Fruit fly (Drosophila melanogaster) whole organism, wandering third instar larva: Measurements from ENCODE around the gene CG34325.

Experiments
- Abd-B ChIP-seq: fragments of >200 bp; optimal IDR thresholded peaks from 2 replicates; lab custom pipeline; 2017; ENCODE audit warnings: missing biosample characterization, missing genetic modification characterization
- CG32264 ChIP-seq: fragments of 200-800 bp; sonication (Bioruptor generic); optimal IDR thresholded peaks from 2 replicates; lab custom pipeline; 2016; ENCODE audit warnings: missing biosample characterization, missing genetic modification characterization
- CG9705 ChIP-seq: fragments of 200-800 bp; sonication (Bioruptor generic); optimal IDR thresholded peaks from 2 replicates; lab custom pipeline; 2018; ENCODE audit warnings: missing biosample characterization, mild to moderate bottlenecking, missing genetic modification characterization
- Dfd ChIP-seq: fragments of >200 bp; optimal IDR thresholded peaks from 2 replicates; lab custom pipeline; 2017; ENCODE audit warnings: missing biosample characterization, missing genetic modification characterization
- Dif ChIP-seq: fragments of 200-275, 200-300 bp; sonication (Bioruptor generic); optimal IDR thresholded peaks from 2 replicates; lab custom pipeline; 2018; ENCODE audit warnings: missing biosample characterization, missing genetic modification characterization; ENCODE audit not compliant: partially characterized antibody
- GATAd ChIP-seq: sonication (Bioruptor generic); optimal IDR thresholded peaks from 2 replicates; lab custom pipeline; 2016; ENCODE audit warnings: missing biosample characterization, missing genetic modification characterization
- HLH106 ChIP-seq: fragments of 200-800 bp; optimal IDR thresholded peaks from 3 replicates; lab custom pipeline; 2019; ENCODE audit warnings: missing biosample characterization, mild to moderate bottlenecking, missing genetic modification characterization, moderate library complexity
- Hnf4 ChIP-seq: fragments of 200-800 bp; sonication (Bioruptor generic); optimal IDR thresholded peaks from 2 replicates; lab custom pipeline; 2016; ENCODE audit warnings: missing biosample characterization, mild to moderate bottlenecking, missing genetic modification characterization
- Hr83 ChIP-seq: fragments of 200-300 bp; sonication (Bioruptor generic); optimal IDR thresholded peaks from 2 replicates; lab custom pipeline; 2016; ENCODE audit warnings: missing biosample characterization, mild to moderate bottlenecking, missing genetic modification characterization, moderate library complexity; ENCODE audit not compliant: poor library complexity, severe bottlenecking
- Mio ChIP-seq: sonication (Bioruptor generic); optimal IDR thresholded peaks from 2 replicates; lab custom pipeline; 2016; ENCODE audit warnings: missing biosample characterization, missing genetic modification characterization
- Myc ChIP-seq: fragments of >200 bp; optimal IDR thresholded peaks from 2 replicates; lab custom pipeline; 2017
- N ChIP-seq: fragments of >200 bp; optimal IDR thresholded peaks from 2 replicates; lab custom pipeline; 2018; ENCODE audit warnings: missing biosample characterization, missing external identifiers, missing genetic modification characterization
- OdsH ChIP-seq: fragments of 200-800 bp; sonication (Bioruptor generic); optimal IDR thresholded peaks from 2 replicates; lab custom pipeline; 2016; ENCODE audit warnings: missing biosample characterization, mild to moderate bottlenecking, missing genetic modification characterization
- Rel ChIP-seq, 2 experiments: fragments of 200-800 bp; sonication (Bioruptor generic) in 1 of 2; optimal IDR thresholded peaks; 2 replicates in 1 of 2; 3 replicates in 1 of 2; lab custom pipeline; 2016 to 2019; ENCODE audit warnings: mild to moderate bottlenecking in 2 of 2, missing biosample characterization in 2 of 2, missing genetic modification characterization in 2 of 2, moderate library complexity in 1 of 2
- Sp1 ChIP-seq: fragments of 200-800 bp; sonication (Bioruptor generic); optimal IDR thresholded peaks from 3 replicates; lab custom pipeline; 2019; ENCODE audit warnings: missing biosample characterization, mild to moderate bottlenecking, missing genetic modification characterization, moderate library complexity
- Vsx2 ChIP-seq: fragments of 200-300, 225-300 bp; sonication (Bioruptor generic); optimal IDR thresholded peaks from 2 replicates; lab custom pipeline; 2018; ENCODE audit warnings: missing biosample characterization, missing genetic modification characterization; ENCODE audit not compliant: partially characterized antibody
- br ChIP-seq: fragments of 200-800 bp; sonication (Bioruptor generic); optimal IDR thresholded peaks from 2 replicates; lab custom pipeline; 2016; ENCODE audit warnings: missing biosample characterization, missing genetic modification characterization
- brk ChIP-seq: fragments of 200-800 bp; sonication (Bioruptor generic); optimal IDR thresholded peaks from 2 replicates; lab custom pipeline; 2016; ENCODE audit warnings: missing biosample characterization, mild to moderate bottlenecking, missing genetic modification characterization
- dl ChIP-seq, 2 experiments: fragments of 175-275, 200-275 bp in 1 of 2; fragments of 200-275 bp in 1 of 2; sonication (Bioruptor generic); optimal IDR thresholded peaks; lab custom pipeline; 2018; ENCODE audit warnings: mild to moderate bottlenecking in 2 of 2, missing biosample characterization in 2 of 2, missing genetic modification characterization in 2 of 2, moderate library complexity in 2 of 2; ENCODE audit not compliant: partially characterized antibody in 2 of 2, insufficient read depth in 1 of 2
- dmrt93B ChIP-seq: fragments of 200-800 bp; sonication (Bioruptor generic); optimal IDR thresholded peaks from 2 replicates; lab custom pipeline; 2018; ENCODE audit warnings: missing biosample characterization, mild to moderate bottlenecking, missing genetic modification characterization
- dsf ChIP-seq: sonication (Bioruptor generic); optimal IDR thresholded peaks from 2 replicates; lab custom pipeline; 2016; ENCODE audit warnings: missing biosample characterization, missing genetic modification characterization, borderline replicate concordance
- ey ChIP-seq: fragments of 200-800 bp; sonication (Bioruptor generic); optimal IDR thresholded peaks from 2 replicates; lab custom pipeline; 2016; ENCODE audit warnings: missing biosample characterization, missing genetic modification characterization
- foxo ChIP-seq, 2 experiments: fragments of 200-800 bp; sonication (Bioruptor generic); optimal IDR thresholded peaks; 2 replicates in 1 of 2; 3 replicates in 1 of 2; lab custom pipeline; 2016 to 2017; ENCODE audit warnings: missing biosample characterization in 2 of 2, missing genetic modification characterization in 2 of 2
- fru ChIP-seq: fragments of 200-800 bp; sonication (Bioruptor generic); optimal IDR thresholded peaks from 3 replicates; lab custom pipeline; 2016; ENCODE audit warnings: missing biosample characterization, mild to moderate bottlenecking, missing genetic modification characterization
- h ChIP-seq: fragments of 200-800 bp; sonication (Bioruptor generic); optimal IDR thresholded peaks from 3 replicates; lab custom pipeline; 2016; ENCODE audit warnings: missing biosample characterization, mild to moderate bottlenecking, missing genetic modification characterization
- lola ChIP-seq: fragments of >200 bp; optimal IDR thresholded peaks from 2 replicates; lab custom pipeline; 2017; ENCODE audit warnings: missing biosample characterization, missing genetic modification characterization
- pan ChIP-seq: fragments of >200 bp; optimal IDR thresholded peaks from 2 replicates; lab custom pipeline; 2017
- psq ChIP-seq: fragments of 200-800 bp; sonication (Bioruptor generic); optimal IDR thresholded peaks from 3 replicates; lab custom pipeline; 2017; ENCODE audit warnings: missing biosample characterization, mild to moderate bottlenecking, missing genetic modification characterization, moderate library complexity
- rgr ChIP-seq: fragments of 200-800 bp; sonication (Bioruptor generic); optimal IDR thresholded peaks from 3 replicates; lab custom pipeline; 2016; ENCODE audit warnings: missing biosample characterization, mild to moderate bottlenecking, missing genetic modification characterization
- sage ChIP-seq: fragments of 200-800 bp; sonication (Bioruptor generic); optimal IDR thresholded peaks from 2 replicates; lab custom pipeline; 2016; ENCODE audit warnings: missing biosample characterization, mild to moderate bottlenecking, missing genetic modification characterization
- sv ChIP-seq: fragments of 200-800 bp; sonication (Bioruptor generic); optimal IDR thresholded peaks from 3 replicates; lab custom pipeline; 2016; ENCODE audit warnings: missing biosample characterization, missing genetic modification characterization
- tai ChIP-seq: sonication (Bioruptor generic); optimal IDR thresholded peaks from 2 replicates; lab custom pipeline; 2016; ENCODE audit warnings: missing biosample characterization, missing genetic modification characterization
- usp ChIP-seq: fragments of >200 bp; optimal IDR thresholded peaks from 2 replicates; lab custom pipeline; 2017; ENCODE audit warnings: missing biosample characterization, missing genetic modification characterization
- woc ChIP-seq: sonication (Bioruptor generic); optimal IDR thresholded peaks from 2 replicates; lab custom pipeline; 2016; ENCODE audit warnings: missing biosample characterization, mild to moderate bottlenecking, missing genetic modification characterization

Gene CG34325

dm6 chrX:16761531-16761930, 40.3 kb upstream of the CG34325 start:
- peak; percentile 69 for TF ChIP-seq br
- TF ChIP-seq woc = peak; percentile 90
- TF ChIP-seq foxo (GFP tag; optimal IDR thresholded peaks at IDR 0.05; lab: Kevin White, UChicago) = peak in 1 of 2 experiments; percentile 76
- TF ChIP-seq fru = peak; percentile 76
- peak; percentile 58 for TF ChIP-seq psq (GFP tag; lab: Kevin White, UChicago)
- no peak for TF ChIP-seq Abd-B
- TF ChIP-seq dl (GFP tag; optimal IDR thresholded peaks at IDR 0.05; lab: Kevin White, UChicago; ENCODE audit: insufficient read depth in 1 of 2, partially characterized antibody in 2 of 2) = no peak
- TF ChIP-seq Hnf4 (GFP tag; lab: Kevin White, UChicago) = peak; percentile 35
- TF ChIP-seq ey (GFP tag; lab: Kevin White, UChicago) = peak; percentile 68
- TF ChIP-seq h (GFP tag; lab: Kevin White, UChicago) = peak; percentile 77
- TF ChIP-seq HLH106 (tag; lab: Kevin White, UChicago) = peak; percentile 71
- peak; percentile 64 for TF ChIP-seq dmrt93B (GFP tag; lab: Kevin White, UChicago)
- peak; percentile 42 for TF ChIP-seq OdsH (GFP tag; lab: Kevin White, UChicago)
- TF ChIP-seq rgr (GFP tag; lab: Kevin White, UChicago) = peak; percentile 69
- TF ChIP-seq Myc (lab: Kevin White, UChicago) = no peak
- peak; percentile 67 for TF ChIP-seq Sp1 (GFP tag; lab: Kevin White, UChicago)
- TF ChIP-seq dsf = no peak
- TF ChIP-seq sage (GFP tag; lab: Kevin White, UChicago) = peak; percentile 61

- no peak for TF ChIP-seq GATAd (GFP tag; lab: Kevin White, UChicago)
- no peak for TF ChIP-seq usp (GFP tag; lab: Kevin White, UChicago)
- no peak for TF ChIP-seq sage (GFP tag; lab: Kevin White, UChicago)
- no peak for TF ChIP-seq psq (GFP tag; lab: Kevin White, UChicago)
- TF ChIP-seq dmrt93B (GFP tag; lab: Kevin White, UChicago) = no peak
- no peak for TF ChIP-seq Myc (lab: Kevin White, UChicago)
- no peak for TF ChIP-seq brk (GFP tag; lab: Kevin White, UChicago)
- TF ChIP-seq Mio (GFP tag; lab: Kevin White, UChicago) = no peak
- no peak for TF ChIP-seq Dfd (GFP tag; lab: Kevin White, UChicago)
- no peak for TF ChIP-seq br
- TF ChIP-seq lola (GFP tag; lab: Kevin White, UChicago) = no peak
- TF ChIP-seq tai = no peak
- no peak for TF ChIP-seq CG32264 (GFP tag; lab: Kevin White, UChicago)
- no peak for TF ChIP-seq pan
- no peak for TF ChIP-seq Dif (GFP tag; lab: Kevin White, UChicago)
- TF ChIP-seq woc = no peak
- TF ChIP-seq rgr (GFP tag; lab: Kevin White, UChicago) = no peak
- no peak for TF ChIP-seq Sp1 (GFP tag; lab: Kevin White, UChicago)
- TF ChIP-seq Hr83 (GFP tag; lab: Kevin White, UChicago) = no peak
- TF ChIP-seq, all 38 proteins: peak for 0
Measured at dm6 chrX:16760542-16760941, 39.3 kb upstream of the CG34325 start.

DNA sequence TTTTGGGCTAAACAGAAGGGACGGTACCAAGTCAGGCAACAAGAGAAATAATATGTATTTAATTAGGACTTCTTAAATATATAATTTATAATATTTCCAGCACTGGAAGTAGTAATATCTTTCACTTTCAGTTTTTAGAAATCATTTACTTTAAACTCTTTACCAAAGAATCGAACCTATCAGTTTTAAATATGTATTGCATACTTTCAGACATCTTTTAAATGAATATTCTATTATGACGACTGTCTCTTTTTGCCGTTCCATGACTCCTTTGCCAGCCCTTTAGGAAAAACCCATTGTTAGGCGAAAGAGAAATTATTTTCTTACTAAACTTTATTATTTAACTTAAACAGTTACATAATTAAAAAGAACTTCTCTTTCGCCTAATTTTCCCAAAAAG, 36.4 kb upstream of the CG34325 start:
- TF ChIP-seq br = no peak
- TF ChIP-seq Myc (lab: Kevin White, UChicago) = no peak
- no peak for TF ChIP-seq Dif (GFP tag; lab: Kevin White, UChicago)
- TF ChIP-seq usp (GFP tag; lab: Kevin White, UChicago) = no peak
- no peak for TF ChIP-seq Abd-B
- TF ChIP-seq fru = no peak
- no peak for TF ChIP-seq lola (GFP tag; lab: Kevin White, UChicago)
- no peak for TF ChIP-seq Hr83 (GFP tag; lab: Kevin White, UChicago)
- no peak for TF ChIP-seq dsf
- TF ChIP-seq Sp1 (GFP tag; lab: Kevin White, UChicago) = no peak
- TF ChIP-seq pan = no peak
- TF ChIP-seq sage (GFP tag; lab: Kevin White, UChicago) = no peak
- no peak for TF ChIP-seq dl (GFP tag; optimal IDR thresholded peaks at IDR 0.05; lab: Kevin White, UChicago; ENCODE audit: insufficient read depth in 1 of 2, partially characterized antibody in 2 of 2)
- no peak for TF ChIP-seq Rel (GFP tag; optimal IDR thresholded peaks at IDR 0.05; lab: Kevin White, UChicago)
- TF ChIP-seq Rel (tag; optimal IDR thresholded peaks at IDR 0.05; lab: Kevin White, UChicago) = no peak

- TF ChIP-seq fru (no peak), Rel (GFP tag; optimal IDR thresholded peaks at IDR 0.05; lab: Kevin White, UChicago) (no peak), Rel (tag; optimal IDR thresholded peaks at IDR 0.05; lab: Kevin White, UChicago) (no peak), Vsx2 (GFP tag; lab: Kevin White, UChicago) (no peak), h (GFP tag; lab: Kevin White, UChicago) (no peak), sv (GFP tag; lab: Kevin White, UChicago) (no peak), Abd-B (no peak), dsf (no peak), lola (GFP tag; lab: Kevin White, UChicago) (no peak), CG9705 (GFP tag; lab: Kevin White, UChicago) (no peak), Dif (GFP tag; lab: Kevin White, UChicago) (no peak), dl (GFP tag; optimal IDR thresholded peaks at IDR 0.05; lab: Kevin White, UChicago; ENCODE audit: insufficient read depth in 1 of 2, partially characterized antibody in 2 of 2) (no peak), N (GFP tag; lab: Kevin White, UChicago) (no peak), rgr (GFP tag; lab: Kevin White, UChicago) (no peak), br (no peak), GATAd (GFP tag; lab: Kevin White, UChicago) (no peak), CG32264 (GFP tag; lab: Kevin White, UChicago) (no peak), ey (GFP tag; lab: Kevin White, UChicago) (no peak), Hnf4 (GFP tag; lab: Kevin White, UChicago) (no peak)
Measured at dm6 chrX:16753066-16753465, 31.9 kb upstream of the CG34325 start.
